Fruit fly (Drosophila melanogaster) whole organism, larva: ENCODE measurements around the gene CG12499.
A peak's percentile ranks its signal among the peaks of the same experiment; 100 is the strongest.

Experiments
- noc ChIP-seq: fragments of 200-800 bp; sonication (Bioruptor generic); optimal IDR thresholded peaks from 3 replicates; lab custom pipeline; 2019; ENCODE audit warnings: missing biosample characterization, mild to moderate bottlenecking, missing genetic modification characterization, moderate library complexity

CG12499 gene

DNA sequence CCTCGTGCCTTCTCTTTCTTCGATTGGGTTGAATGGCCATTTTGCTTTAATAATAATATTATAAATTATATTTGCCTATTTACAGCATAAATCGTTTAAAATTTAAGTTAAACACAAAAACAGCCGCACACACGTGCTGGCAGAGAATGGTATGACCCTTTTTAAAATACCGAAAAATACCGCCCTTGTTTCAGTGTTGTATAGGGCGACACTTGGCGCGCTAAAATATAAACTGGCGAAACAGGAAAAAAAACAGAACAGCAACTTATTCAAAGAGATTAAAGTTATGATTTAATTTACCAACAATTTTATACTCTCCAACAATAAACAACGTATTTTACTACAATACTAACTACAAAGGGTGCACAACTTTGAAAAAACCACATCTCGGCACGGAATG, at the start of gene CG12499:
CG12499 (minus strand) TSS at position 95 of the 400 bp plus-strand sequence.
- no peak for TF ChIP-seq noc

DNA sequence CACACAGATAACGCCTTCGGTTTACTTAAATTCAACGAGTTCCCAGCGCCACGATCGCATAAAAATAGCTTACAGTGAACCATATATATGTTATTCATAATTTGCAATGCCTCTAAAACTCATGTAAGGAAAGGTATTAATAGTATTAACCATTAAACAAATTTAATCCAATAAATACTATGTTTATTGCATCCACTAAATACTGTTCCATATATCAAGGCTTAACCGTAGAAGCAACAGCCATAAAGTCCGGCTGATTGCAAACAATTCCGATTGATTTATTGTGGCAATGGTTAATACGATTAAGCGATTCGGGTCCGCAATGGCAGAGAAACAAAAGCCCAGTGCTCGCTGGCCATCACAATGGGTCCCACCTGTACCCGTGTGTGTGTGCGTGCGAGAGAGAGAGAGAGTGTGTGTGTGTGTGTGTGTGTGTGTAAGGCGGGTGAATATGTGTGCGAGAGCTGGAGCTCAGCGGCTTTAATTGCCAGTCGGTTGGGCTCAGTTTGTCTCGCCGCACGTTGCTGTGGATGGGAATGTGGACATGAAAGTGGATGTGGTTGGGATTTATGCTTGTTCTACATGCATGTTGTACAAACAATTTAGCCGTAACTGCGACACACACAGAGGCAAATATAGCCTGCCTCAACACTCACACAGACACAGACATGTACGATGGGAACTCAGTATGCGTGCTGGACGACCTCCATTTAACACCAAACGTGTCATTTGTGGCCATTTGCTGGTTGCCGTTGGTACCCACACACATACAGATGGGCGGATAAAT, 48.3 kb upstream of the CG12499 start:
- TF ChIP-seq noc = peak; percentile 68

DNA sequence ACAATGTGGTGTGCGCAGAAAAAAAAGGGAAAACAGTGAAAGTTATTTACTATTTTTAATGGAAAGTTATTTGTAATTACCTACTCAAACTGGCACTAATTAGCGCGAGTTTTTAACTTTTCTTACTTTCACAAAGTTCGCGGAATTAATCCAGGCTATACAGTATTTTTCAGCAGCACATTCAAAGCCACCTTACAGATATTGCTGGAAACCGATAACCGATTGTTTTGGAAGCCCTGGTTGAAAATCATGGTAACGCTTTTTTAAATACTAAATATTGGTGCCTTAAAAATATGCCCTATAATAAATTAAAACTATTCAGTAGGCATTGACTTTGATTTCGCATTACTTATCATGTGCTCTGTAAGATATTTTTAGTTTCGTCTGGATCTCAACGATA, 46.4 kb upstream of the CG12499 start, which contains the start of gene tHMG2:
tHMG2 (plus strand) TSS at position 187 of the 400 bp plus-strand sequence.
- no peak for TF ChIP-seq noc

DNA sequence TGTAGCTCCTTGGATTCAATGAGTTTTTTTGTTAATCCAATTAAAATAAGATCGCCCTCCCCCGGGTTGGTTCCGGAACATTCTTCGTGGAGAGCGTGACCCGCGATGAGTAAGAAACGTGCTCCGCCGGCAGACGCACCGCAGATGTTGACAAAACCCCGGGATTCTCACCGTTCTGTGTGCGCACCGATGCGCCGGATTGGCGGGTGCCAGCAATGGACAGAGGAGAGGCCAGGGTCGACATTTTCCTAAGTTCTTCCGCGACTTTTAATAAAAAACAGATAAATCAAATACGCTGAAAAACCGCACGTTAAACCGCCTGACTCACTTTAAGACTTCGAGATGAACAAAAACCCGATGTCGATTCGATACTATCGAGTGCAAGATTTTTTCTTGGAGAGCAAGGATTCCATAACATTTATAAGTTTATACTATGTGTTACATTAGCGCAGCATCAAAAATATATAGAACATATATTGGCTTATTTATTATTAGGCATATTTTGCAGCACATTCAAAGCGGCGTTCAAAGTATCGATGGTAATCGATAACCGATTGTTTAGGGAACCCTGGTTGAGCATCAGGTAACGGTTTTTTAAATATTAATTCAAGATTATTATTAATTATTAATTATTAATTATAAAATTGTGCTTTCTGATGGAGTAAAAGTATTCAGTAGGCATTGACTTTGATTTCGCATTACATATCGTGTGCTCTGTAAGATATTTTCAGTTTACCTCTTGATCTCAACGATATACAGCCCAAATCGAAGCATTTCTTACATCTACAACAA, 44.9 kb upstream of the CG12499 start, which contains the start of the genes CCT1 and tHMG1:
CCT1 (minus strand) TSS at position 352 of the 792 bp plus-strand sequence.
tHMG1 (plus strand) TSS at position 742 of the 792 bp plus-strand sequence.
- no peak for TF ChIP-seq noc

DNA sequence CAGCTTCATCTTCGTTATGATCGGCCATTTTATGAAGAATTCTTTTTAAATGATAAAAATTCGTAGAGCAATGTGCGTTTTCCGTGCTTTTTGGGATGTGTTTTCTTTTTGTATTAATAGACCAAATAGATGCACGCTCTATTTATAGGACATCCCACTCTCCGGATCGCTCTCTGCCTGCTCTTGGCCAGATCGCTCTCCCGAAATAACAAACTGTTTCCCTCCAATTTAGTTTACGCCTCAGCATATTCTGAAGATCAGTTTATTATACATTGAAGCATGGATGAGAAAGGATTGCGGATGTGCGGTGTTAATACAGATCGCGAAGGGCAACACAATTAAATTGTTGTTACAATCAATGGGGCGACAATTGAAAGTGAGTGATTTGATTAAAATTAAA, 42.5 kb upstream of the CG12499 start, which contains the start of gene CG5376:
CG5376 (minus strand) TSS at position 101 of the 400 bp plus-strand sequence.
- no peak for TF ChIP-seq noc

DNA sequence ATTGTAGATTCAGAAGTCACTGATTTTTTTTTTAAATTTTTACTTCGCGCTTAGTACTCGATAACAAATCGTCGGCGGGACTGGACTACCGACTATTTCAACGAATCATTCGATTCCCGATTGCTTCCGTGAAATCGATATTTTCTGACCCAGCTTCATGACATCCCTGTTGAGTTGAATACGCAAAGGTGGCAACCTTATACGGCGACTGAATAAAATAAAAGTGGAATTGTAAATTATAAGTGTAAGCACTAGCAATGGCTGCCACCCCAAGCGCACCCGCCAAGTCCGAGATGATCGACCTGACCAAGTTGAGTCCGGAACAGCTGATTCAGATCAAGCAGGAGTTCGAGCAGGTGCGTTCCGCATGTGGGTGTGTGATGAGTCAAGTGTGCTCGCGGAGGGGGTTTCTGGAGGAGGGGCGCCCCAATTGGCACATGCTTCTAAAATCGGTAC, 40.7 kb upstream of the CG12499 start, which contains the start of gene Pfdn5:
Pfdn5 (plus strand) TSS at position 3 of the 456 bp plus-strand sequence.
- TF ChIP-seq noc = no peak

DNA sequence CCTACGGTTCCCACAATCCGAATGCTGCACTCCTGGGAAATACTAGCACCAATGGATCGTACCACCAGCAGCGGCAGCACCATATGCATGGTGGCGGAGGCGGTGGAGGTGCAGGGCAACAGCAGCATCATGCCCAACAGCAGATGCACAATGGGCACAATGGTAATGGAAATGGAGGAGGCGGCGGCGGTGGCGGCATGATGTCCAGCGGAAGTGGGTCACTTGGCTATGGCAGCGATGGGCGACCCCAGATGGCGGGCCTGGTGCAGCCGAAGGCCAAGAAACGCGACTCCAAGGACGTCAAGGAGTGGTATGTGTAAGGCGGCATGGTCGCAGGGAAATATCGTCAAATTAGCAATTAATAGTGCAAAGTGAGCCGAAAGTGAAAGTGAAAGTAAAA, 37.1 kb upstream of the CG12499 start:
- no peak for TF ChIP-seq noc

DNA sequence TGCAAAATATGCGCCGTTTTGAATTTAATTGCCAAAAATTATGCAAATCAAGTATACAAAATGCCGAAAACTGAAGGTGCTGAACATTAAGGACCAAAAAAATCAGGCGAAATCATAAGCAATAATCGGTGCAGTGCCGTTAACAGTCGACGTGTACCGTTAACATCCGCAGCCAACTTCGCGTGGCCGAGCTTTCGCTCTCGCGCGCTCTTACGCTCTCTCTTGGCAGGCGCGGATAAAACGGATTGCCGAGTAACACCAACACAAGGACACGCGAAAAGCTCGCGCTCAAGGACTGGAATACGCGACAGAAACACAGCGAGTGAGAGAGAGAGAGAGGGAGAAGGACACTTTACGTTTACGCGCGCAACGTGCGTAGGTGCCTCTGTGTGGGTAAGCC, 23.7 kb upstream of the CG12499 start:
- no peak for TF ChIP-seq noc

DNA sequence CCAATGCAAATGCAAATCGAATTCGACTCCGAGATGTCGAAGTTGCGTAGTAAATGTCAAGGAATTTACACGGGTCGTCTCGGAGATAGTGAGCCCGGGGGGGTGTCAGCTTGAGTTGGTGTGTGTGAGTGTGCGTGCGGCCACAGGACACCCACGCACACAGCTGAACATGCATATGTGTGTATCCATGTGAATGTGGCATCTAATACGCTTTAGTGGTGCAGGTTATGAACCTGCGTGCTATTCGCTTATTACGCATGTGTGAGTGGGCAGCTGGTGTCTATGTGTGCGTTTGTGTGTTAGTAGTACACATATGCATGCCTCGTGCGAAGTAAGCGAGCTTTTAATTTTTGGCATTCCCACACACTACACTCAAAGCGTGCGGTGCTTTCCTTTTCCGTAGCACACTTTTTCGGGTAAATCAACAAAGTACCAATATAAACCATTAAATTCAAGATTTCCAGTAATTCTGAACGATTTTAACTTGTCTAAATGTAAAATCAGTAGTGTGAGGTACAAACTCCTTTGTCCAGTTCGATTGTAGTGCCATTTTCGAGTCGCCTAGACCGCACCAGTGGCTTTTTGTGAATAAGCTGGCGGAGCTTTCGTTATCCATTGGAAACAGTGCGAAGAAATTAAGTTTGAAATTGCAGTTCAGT, 22.6 kb upstream of the CG12499 start:
- TF ChIP-seq noc = peak; percentile 54

DNA sequence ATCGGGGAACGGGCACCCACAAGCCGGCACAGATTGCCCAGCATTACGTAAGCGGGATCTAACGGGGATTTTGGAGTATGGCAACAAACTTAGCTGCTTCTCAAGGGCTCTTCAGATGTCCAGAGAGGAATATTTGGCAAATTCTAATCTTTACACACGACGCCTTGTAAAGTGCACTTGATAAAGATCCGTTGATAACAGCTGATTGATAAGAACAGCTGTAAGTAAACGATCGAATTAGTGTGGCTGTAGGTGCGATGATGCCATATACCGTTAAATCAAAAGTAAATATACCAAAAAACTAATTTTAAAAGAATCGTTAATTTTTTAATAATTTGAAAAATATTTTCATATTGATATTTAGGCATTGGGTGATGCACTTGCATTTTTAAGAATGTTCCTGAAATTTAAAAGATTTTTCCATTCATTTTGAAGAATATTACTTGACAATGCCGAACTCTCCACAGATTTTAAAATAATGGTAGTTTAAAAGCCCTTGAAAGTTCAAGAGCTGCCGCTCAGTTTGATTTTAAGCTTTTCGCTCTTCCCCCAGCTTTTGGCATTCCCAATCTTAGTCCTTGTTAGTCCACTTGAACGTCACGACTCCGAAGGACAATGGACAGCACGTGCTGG, 21.7 kb upstream of the CG12499 start, which contains the start of the genes CG5377 and Nrx-1:
CG5377 (minus strand) TSS at position 219 of the 633 bp plus-strand sequence.
Nrx-1 (plus strand) TSS at position 574 of the 633 bp plus-strand sequence.
- no peak for TF ChIP-seq noc

DNA sequence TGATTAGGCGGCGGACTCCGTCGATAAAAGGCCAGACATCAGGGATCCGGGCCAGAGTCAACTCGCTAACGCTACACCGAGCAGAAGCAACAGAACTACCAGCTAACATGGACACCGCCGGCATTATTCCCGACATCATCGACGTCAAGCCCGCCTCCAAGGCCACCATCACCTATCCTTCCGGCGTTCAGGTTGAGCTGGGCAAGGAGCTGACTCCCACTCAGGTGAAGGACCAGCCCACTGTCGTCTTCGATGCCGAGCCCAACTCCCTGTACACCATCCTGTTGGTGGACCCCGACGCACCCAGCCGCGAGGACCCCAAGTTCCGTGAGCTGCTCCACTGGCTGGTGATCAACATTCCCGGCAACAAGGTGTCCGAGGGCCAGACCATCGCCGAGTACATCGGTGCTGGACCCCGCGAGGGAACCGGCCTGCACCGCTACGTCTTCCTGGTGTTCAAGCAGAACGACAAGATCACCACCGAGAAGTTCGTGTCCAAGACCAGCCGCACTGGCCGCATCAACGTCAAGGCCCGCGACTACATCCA, 19.7 kb upstream of the CG12499 start, which contains the start of gene Pebp1:
Pebp1 (plus strand) TSS at position 51 of the 547 bp plus-strand sequence.
- no peak for TF ChIP-seq noc

DNA sequence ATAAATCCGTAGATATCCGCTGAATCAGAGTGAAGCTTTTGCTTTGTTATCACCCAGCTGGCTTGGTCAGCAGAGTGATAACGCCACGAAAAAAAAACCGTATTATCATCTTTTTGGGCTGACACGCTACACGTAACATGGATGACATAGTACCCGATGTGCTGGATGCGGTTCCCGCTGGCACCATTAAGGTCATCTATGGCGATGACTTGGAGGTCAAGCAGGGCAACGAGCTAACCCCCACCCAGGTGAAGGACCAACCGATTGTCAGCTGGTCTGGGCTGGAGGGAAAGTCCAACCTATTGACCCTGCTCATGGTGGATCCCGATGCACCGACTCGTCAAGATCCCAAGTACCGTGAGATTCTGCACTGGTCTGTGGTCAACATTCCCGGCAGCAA, 18.8 kb upstream of the CG12499 start:
- no peak for TF ChIP-seq noc

DNA sequence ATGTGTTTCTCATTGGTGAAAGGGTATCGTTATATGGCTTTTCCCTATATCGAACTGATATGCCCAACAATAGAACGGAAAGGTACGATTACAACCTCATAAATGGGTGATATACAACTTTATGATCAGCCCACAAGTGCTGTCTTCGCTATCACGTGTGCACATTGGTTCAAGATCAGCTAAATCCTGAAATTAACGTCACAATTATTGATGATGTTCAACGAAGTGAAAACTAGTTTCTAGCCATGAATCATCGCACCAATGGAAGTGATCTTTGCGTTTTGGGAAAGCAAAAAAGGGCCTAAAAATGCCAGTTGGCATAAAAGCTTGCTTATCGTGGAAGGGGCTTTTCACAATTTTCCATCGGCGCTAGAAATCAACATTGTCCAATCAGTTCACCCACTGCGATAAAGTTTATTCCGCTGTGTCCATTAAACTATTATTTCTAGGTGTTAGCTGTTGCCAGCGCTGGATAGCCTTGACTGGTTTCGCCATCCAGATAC, 18.3 kb upstream of the CG12499 start, which contains the start of gene CG7054:
CG7054 (plus strand) TSS at position 375 of the 503 bp plus-strand sequence.
- peak; percentile 73 for TF ChIP-seq noc

DNA sequence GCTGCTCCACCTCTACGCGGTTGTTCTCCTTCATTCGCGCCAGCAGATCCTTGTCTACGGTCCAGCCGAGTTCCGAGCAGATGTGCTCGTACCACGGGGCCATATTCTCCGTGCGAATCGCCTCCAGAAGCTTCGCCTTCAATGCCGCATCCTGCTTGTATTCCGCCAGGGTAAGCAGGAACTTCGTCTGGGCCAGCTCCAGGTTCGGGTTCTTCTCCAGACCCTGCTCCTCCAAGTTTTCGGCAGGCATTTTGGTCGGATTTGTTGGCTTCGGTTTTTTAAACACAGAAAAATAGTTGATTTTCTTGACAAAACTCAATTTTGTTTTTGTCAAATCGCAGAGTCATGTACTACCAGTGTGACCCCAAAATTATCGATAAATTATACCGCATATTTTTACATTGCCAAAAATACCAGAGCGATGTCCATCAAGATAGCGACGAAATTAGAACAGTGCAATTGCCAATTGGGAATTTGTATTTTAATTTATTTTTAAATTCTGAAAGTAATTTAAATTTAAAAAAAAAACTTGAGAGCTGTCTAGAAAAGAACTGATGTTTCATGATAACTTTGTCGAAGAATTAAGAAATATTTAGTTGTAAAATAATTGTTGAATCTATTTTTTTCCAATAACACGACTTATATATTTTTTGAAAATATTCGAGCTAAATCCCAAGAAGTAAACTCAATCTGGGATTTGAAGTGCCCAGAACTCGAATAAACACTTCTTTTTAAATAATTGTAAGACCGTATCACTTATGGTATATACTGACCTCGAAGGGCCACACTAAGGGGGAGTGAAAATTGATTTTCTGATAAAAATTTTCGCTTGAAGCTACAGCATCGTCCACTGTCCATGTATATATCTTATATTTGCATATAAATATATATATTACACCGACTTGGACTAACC, 15.5 kb upstream of the CG12499 start, which contains the start of the genes Rpn7 and AP-2mu:
Rpn7 (minus strand) TSS at position 382 of the 913 bp plus-strand sequence.
AP-2mu (plus strand) TSS at position 783 of the 913 bp plus-strand sequence.
- no peak for TF ChIP-seq noc
